Worm (Caenorhabditis elegans): ENCODE measurements around the gene nsph-1.1.

- TF ChIP-seq hmg-4 (GFP tag; optimal IDR thresholded peaks at IDR 0.05): no peak
- TF ChIP-seq pes-1 (GFP tag; IDR thresholded peaks at IDR 0.05): no peak
- no peak for TF ChIP-seq ama-1 (optimal IDR thresholded peaks at IDR 0.05)
- no peak; the same call in 1 of the 2 replicates for TF ChIP-seq tbx-37 (GFP tag; conservative IDR thresholded peaks at IDR 0.05)
- TF ChIP-seq ceh-36 (tag; optimal IDR thresholded peaks at IDR 0.05): no peak
Observed at ce11 chrII:8787376-8787775, 20.8 kb downstream of the nsph-1.1 start.

Data from whole organism, early embryonic.